Worm (Caenorhabditis elegans) whole organism, L4/young adult: ENCODE measurements around the gene orc-3.

Source experiments
- W03F9.2 ChIP-seq: fragments of 150-350 bp; optimal IDR thresholded peaks from 2 replicates; lab custom pipeline; 2014; ENCODE audit warnings: missing biosample characterization, missing genetic modification characterization
- dao-5 ChIP-seq: sonication (generic microtip); optimal IDR thresholded peaks from 2 replicates; lab custom pipeline; 2016; ENCODE audit warnings: missing genotype, missing genetic modification characterization, moderate library complexity, missing compliant biosample characterization
- him-1 ChIP-seq: sonication (generic microtip); optimal IDR thresholded peaks from 2 replicates; lab custom pipeline; 2016; ENCODE audit warnings: missing genotype, missing genetic modification reagents, missing genetic modification characterization, missing compliant biosample characterization

DNA sequence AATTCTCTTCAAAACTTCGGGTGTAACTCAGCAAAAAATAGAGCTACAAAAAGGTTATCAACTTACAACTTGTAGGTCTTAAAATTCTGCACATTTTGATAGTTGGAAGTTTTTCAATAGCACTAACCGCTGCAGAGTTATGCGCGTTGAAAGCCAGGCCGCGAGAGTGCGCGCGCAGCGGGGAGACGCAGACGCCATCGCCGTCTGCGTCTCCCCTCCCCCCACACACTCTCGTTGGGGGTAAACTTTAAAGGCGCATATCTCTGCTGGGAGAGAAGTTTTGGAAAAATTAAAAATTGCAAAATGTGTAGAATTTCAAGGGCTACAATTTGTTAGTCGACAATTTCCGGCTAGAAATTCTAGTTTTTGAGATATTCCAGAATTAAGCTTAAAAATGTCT lies 21.6 kb downstream of the orc-3 start:
- TF ChIP-seq W03F9.2 = no peak
- no peak for TF ChIP-seq him-1 (tag; lab: Kevin White, UChicago)
- TF ChIP-seq dao-5 (tag; lab: Kevin White, UChicago) = no peak
